1 fruit fly cellular context compared by ENCODE assay signal in genomic region chr3R:25661531-25662193, dm6.
TF ChIP-seq lines count a peak whose summit lies in the region.

TSS of gene RASSF8 (plus strand) at chr3R:25661795.

TF ChIP-seq in whole organism, embryonic, 481 proteins besides CTCF, POLR2A, EP300 and RAD21 (continued from another document and continues in another):
- no peak for TF ChIP-seq CG30020 (tag; optimal IDR thresholded peaks at IDR 0.05; lab: Kevin White, UChicago)
- peak; percentile 14 for TF ChIP-seq bcd (GFP tag; optimal IDR thresholded peaks at IDR 0.05; lab: Kevin White, UChicago)
- TF ChIP-seq sisA (GFP tag; IDR thresholded peaks at IDR 0.05; lab: Robert Waterston, UW): no peak
- TF ChIP-seq CG14441 (GFP tag; IDR thresholded peaks at IDR 0.05; lab: Robert Waterston, UW): 0 out of 2 replicates have a peak, but pooled peaks have one; percentile 47
- TF ChIP-seq CG2120 (GFP tag; optimal IDR thresholded peaks at IDR 0.05; lab: Kevin White, UChicago): peak; percentile 67
- TF ChIP-seq maf-S (GFP tag; optimal IDR thresholded peaks at IDR 0.05; lab: Kevin White, UChicago): no peak
- no peak for TF ChIP-seq tgo (GFP tag; IDR thresholded peaks at IDR 0.05; lab: Robert Waterston, UW)
- no peak for TF ChIP-seq ewg (GFP tag; optimal IDR thresholded peaks at IDR 0.05; lab: Kevin White, UChicago)
- no peak for TF ChIP-seq CG18599 (GFP tag; optimal IDR thresholded peaks at IDR 0.05; lab: Kevin White, UChicago)
- TF ChIP-seq croc (GFP tag; conservative IDR thresholded peaks at IDR 0.05; lab: Robert Waterston, UW): no peak
- TF ChIP-seq NK7.1 (GFP tag; optimal IDR thresholded peaks at IDR 0.05; lab: Kevin White, UChicago): no peak
- no peak for TF ChIP-seq CG7987 (GFP tag; optimal IDR thresholded peaks at IDR 0.05; lab: Kevin White, UChicago)
- TF ChIP-seq CG6854 (GFP tag; optimal IDR thresholded peaks at IDR 0.05; lab: Kevin White, UChicago): no peak
- no peak for TF ChIP-seq Dip2 (GFP tag; IDR thresholded peaks at IDR 0.05; lab: Robert Waterston, UW)
- peak; percentile 9 for TF ChIP-seq CG18262 (tag; optimal IDR thresholded peaks at IDR 0.05; lab: Kevin White, UChicago)
- peak; percentile 4 for TF ChIP-seq stwl (tag; optimal IDR thresholded peaks at IDR 0.05; lab: Kevin White, UChicago)
- TF ChIP-seq sima (GFP tag; optimal IDR thresholded peaks at IDR 0.05; lab: Kevin White, UChicago): no peak
- peak; percentile 48; the same call in 1 of the 2 replicates for TF ChIP-seq hbn (GFP tag; IDR thresholded peaks at IDR 0.05; lab: Robert Waterston, UW; ENCODE audit: partially characterized antibody)
- 0 out of 3 replicates have a peak, but pooled peaks have one; percentile 14 for TF ChIP-seq mld (GFP tag; IDR thresholded peaks at IDR 0.05; lab: Robert Waterston, UW; ENCODE audit: partially characterized antibody)
- TF ChIP-seq ATbp (GFP tag; optimal IDR thresholded peaks at IDR 0.05; lab: Kevin White, UChicago): no peak
- TF ChIP-seq jing (GFP tag; optimal IDR thresholded peaks at IDR 0.05; lab: Kevin White, UChicago): no peak
- peak; percentile 66 for TF ChIP-seq Aef1 (GFP tag; IDR thresholded peaks at IDR 0.05; lab: Robert Waterston, UW)
- TF ChIP-seq bigmax (GFP tag; optimal IDR thresholded peaks at IDR 0.05; lab: Kevin White, UChicago): no peak
- TF ChIP-seq her (GFP tag; optimal IDR thresholded peaks at IDR 0.05; lab: Kevin White, UChicago): peak; percentile 32
- no peak for TF ChIP-seq CG11247 (GFP tag; IDR thresholded peaks at IDR 0.05; lab: Robert Waterston, UW)
- no peak for TF ChIP-seq CG13775 (GFP tag; optimal IDR thresholded peaks at IDR 0.05; lab: Kevin White, UChicago)
- TF ChIP-seq MESR4 (GFP tag; optimal IDR thresholded peaks at IDR 0.05; lab: Kevin White, UChicago): peak; percentile 88
- no peak; the same call in 1 of the 2 replicates for TF ChIP-seq vvl (GFP tag; IDR thresholded peaks at IDR 0.05; lab: Robert Waterston, UW)
- TF ChIP-seq Hr39 (optimal IDR thresholded peaks at IDR 0.05; lab: Kevin White, UChicago): no peak
- TF ChIP-seq ttk (GFP tag; IDR thresholded peaks at IDR 0.05; lab: Robert Waterston, UW): no peak
- no peak for TF ChIP-seq hkb (optimal IDR thresholded peaks at IDR 0.05; lab: Kevin White, UChicago)
- TF ChIP-seq hkb (GFP tag; IDR thresholded peaks at IDR 0.05; lab: Robert Waterston, UW): no peak
- TF ChIP-seq CG16779 (GFP tag; IDR thresholded peaks at IDR 0.05; lab: Robert Waterston, UW): no peak
- TF ChIP-seq CG12659 (GFP tag; optimal IDR thresholded peaks at IDR 0.05; lab: Kevin White, UChicago): peak; percentile 36
- TF ChIP-seq CG13424 (tag; optimal IDR thresholded peaks at IDR 0.05; lab: Kevin White, UChicago): peak; percentile 20
- TF ChIP-seq Dp (GFP tag; optimal IDR thresholded peaks at IDR 0.05; lab: Kevin White, UChicago): peak; percentile 29
- TF ChIP-seq CG13296 (GFP tag; optimal IDR thresholded peaks at IDR 0.05; lab: Kevin White, UChicago): peak; percentile 4
- TF ChIP-seq sug (tag; optimal IDR thresholded peaks at IDR 0.05; lab: Kevin White, UChicago): peak; percentile 38
- TF ChIP-seq CG17829 (tag; optimal IDR thresholded peaks at IDR 0.05; lab: Kevin White, UChicago): no peak
- TF ChIP-seq ERR (GFP tag; optimal IDR thresholded peaks at IDR 0.05; lab: Kevin White, UChicago): no peak
- TF ChIP-seq fd3F (GFP tag; optimal IDR thresholded peaks at IDR 0.05; lab: Kevin White, UChicago): no peak
- TF ChIP-seq da (GFP tag; optimal IDR thresholded peaks at IDR 0.05; lab: Kevin White, UChicago): no peak
- peak; percentile 2 for TF ChIP-seq CG4854 (GFP tag; optimal IDR thresholded peaks at IDR 0.05; lab: Kevin White, UChicago)
- TF ChIP-seq sens (GFP tag; lab: Kevin White, UChicago): peak; percentile 88
- peak; percentile 9 for TF ChIP-seq Sox102F (GFP tag; optimal IDR thresholded peaks at IDR 0.05; lab: Kevin White, UChicago)
- TF ChIP-seq CG17912 (GFP tag; optimal IDR thresholded peaks at IDR 0.05; lab: Kevin White, UChicago): no peak
- no peak for TF ChIP-seq Hr51 (GFP tag; optimal IDR thresholded peaks at IDR 0.05; lab: Kevin White, UChicago)
- TF ChIP-seq CG13123 (GFP tag; optimal IDR thresholded peaks at IDR 0.05; lab: Kevin White, UChicago): no peak
- TF ChIP-seq Atf3 (GFP tag; optimal IDR thresholded peaks at IDR 0.05; lab: Kevin White, UChicago): no peak
- TF ChIP-seq CG8924 (tag; optimal IDR thresholded peaks at IDR 0.05; lab: Kevin White, UChicago): no peak
- peak; percentile 9 for TF ChIP-seq Side (GFP tag; optimal IDR thresholded peaks at IDR 0.05; lab: Kevin White, UChicago)
- no peak for TF ChIP-seq MTF-1 (GFP tag; optimal IDR thresholded peaks at IDR 0.05; lab: Kevin White, UChicago; ENCODE audit: borderline replicate concordance)
- no peak for TF ChIP-seq CG2129 (GFP tag; IDR thresholded peaks at IDR 0.05; lab: Robert Waterston, UW; ENCODE audit: partially characterized antibody)
- no peak for TF ChIP-seq ara (GFP tag; IDR thresholded peaks at IDR 0.05; lab: Robert Waterston, UW)
- TF ChIP-seq CG15269 (tag; optimal IDR thresholded peaks at IDR 0.05; lab: Kevin White, UChicago): no peak
- TF ChIP-seq CG2875 (GFP tag; optimal IDR thresholded peaks at IDR 0.05; lab: Kevin White, UChicago): no peak
- no peak for TF ChIP-seq CG10462 (GFP tag; optimal IDR thresholded peaks at IDR 0.05; lab: Kevin White, UChicago)
- no peak for TF ChIP-seq Mes4 (GFP tag; optimal IDR thresholded peaks at IDR 0.05; lab: Kevin White, UChicago)
- TF ChIP-seq dmrt99B (tag; optimal IDR thresholded peaks at IDR 0.05; lab: Kevin White, UChicago): no peak
- TF ChIP-seq CG2712 (tag; optimal IDR thresholded peaks at IDR 0.05; lab: Kevin White, UChicago): peak; percentile 7
- peak; percentile 31 for TF ChIP-seq Ets97D (GFP tag; optimal IDR thresholded peaks at IDR 0.05; lab: Kevin White, UChicago)
- no peak for TF ChIP-seq br (optimal IDR thresholded peaks at IDR 0.05; lab: Kevin White, UChicago)
- TF ChIP-seq lov (optimal IDR thresholded peaks at IDR 0.05; lab: Kevin White, UChicago): no peak
- no peak for TF ChIP-seq lov (GFP tag; IDR thresholded peaks at IDR 0.05; lab: Robert Waterston, UW)
- no peak for TF ChIP-seq CG31365 (tag; optimal IDR thresholded peaks at IDR 0.05; lab: Kevin White, UChicago)
- TF ChIP-seq CG4820 (GFP tag; optimal IDR thresholded peaks at IDR 0.05; lab: Kevin White, UChicago): peak; percentile 17
- 0 out of 3 replicates have a peak, but pooled peaks have one; percentile 7 for TF ChIP-seq ci (GFP tag; IDR thresholded peaks at IDR 0.05; lab: Robert Waterston, UW)
- no peak for TF ChIP-seq D19A (tag; optimal IDR thresholded peaks at IDR 0.05; lab: Kevin White, UChicago)
- no peak for TF ChIP-seq twi (tag; optimal IDR thresholded peaks at IDR 0.05; lab: Kevin White, UChicago)
- TF ChIP-seq Doc3 (GFP tag; IDR thresholded peaks at IDR 0.05; lab: Robert Waterston, UW; ENCODE audit: partially characterized antibody): peak; percentile 52; the same call in 1 of the 3 replicates
- TF ChIP-seq CG2116 (GFP tag; optimal IDR thresholded peaks at IDR 0.05; lab: Kevin White, UChicago): peak; percentile 34
- TF ChIP-seq CHES-1-like (GFP tag; optimal IDR thresholded peaks at IDR 0.05; lab: Kevin White, UChicago): peak; percentile 21
- TF ChIP-seq CG7839 (tag; optimal IDR thresholded peaks at IDR 0.05; lab: Kevin White, UChicago): no peak
- peak; percentile 44; the same call in 1 of the 3 replicates for TF ChIP-seq CG7963 (GFP tag; IDR thresholded peaks at IDR 0.05; lab: Robert Waterston, UW; ENCODE audit: partially characterized antibody)
- TF ChIP-seq Sry-β (GFP tag; optimal IDR thresholded peaks at IDR 0.05; lab: Kevin White, UChicago): no peak
- no peak for TF ChIP-seq CG1832 (GFP tag; optimal IDR thresholded peaks at IDR 0.05; lab: Kevin White, UChicago)
- TF ChIP-seq pho (GFP tag; optimal IDR thresholded peaks at IDR 0.05; lab: Kevin White, UChicago): peak; percentile 32
- TF ChIP-seq CG15696 (tag; optimal IDR thresholded peaks at IDR 0.05; lab: Kevin White, UChicago): no peak
- no peak for TF ChIP-seq CG16863 (GFP tag; optimal IDR thresholded peaks at IDR 0.05; lab: Kevin White, UChicago)
- peak in 1 of 2 experiments; percentile 46 for TF ChIP-seq Pdp1 (GFP tag; optimal IDR thresholded peaks at IDR 0.05; lab: Kevin White, UChicago)
- no peak for TF ChIP-seq CG8388 (GFP tag; optimal IDR thresholded peaks at IDR 0.05; lab: Kevin White, UChicago)
- TF ChIP-seq grau (tag; optimal IDR thresholded peaks at IDR 0.05; lab: Kevin White, UChicago): no peak
- TF ChIP-seq CG3407 (GFP tag; optimal IDR thresholded peaks at IDR 0.05; lab: Kevin White, UChicago): no peak
- no peak for TF ChIP-seq CG33213 (GFP tag; optimal IDR thresholded peaks at IDR 0.05; lab: Kevin White, UChicago)
- no peak for TF ChIP-seq tll (GFP tag; optimal IDR thresholded peaks at IDR 0.05; lab: Kevin White, UChicago)
- peak; percentile 21 for TF ChIP-seq CG4424 (GFP tag; optimal IDR thresholded peaks at IDR 0.05; lab: Kevin White, UChicago)
- no peak for TF ChIP-seq pum (GFP tag; optimal IDR thresholded peaks at IDR 0.05; lab: Kevin White, UChicago)
- TF ChIP-seq hb (GFP tag; IDR thresholded peaks at IDR 0.05; lab: Robert Waterston, UW; ENCODE audit: partially characterized antibody): peak; percentile 65; the same call in 2 of the 3 replicates
- no peak for TF ChIP-seq CG11085 (GFP tag; IDR thresholded peaks at IDR 0.05; lab: Robert Waterston, UW)
- TF ChIP-seq CG3838 (GFP tag; optimal IDR thresholded peaks at IDR 0.05; lab: Kevin White, UChicago): no peak
- no peak for TF ChIP-seq Vsx1 (GFP tag; optimal IDR thresholded peaks at IDR 0.05; lab: Kevin White, UChicago)
- no peak for TF ChIP-seq Lhr (GFP tag; optimal IDR thresholded peaks at IDR 0.05; lab: Kevin White, UChicago)
- TF ChIP-seq CG10147 (GFP tag; optimal IDR thresholded peaks at IDR 0.05; lab: Kevin White, UChicago): no peak
- TF ChIP-seq E2f2 (GFP tag; IDR thresholded peaks at IDR 0.05; lab: Robert Waterston, UW): no peak; the same call in none of the 2 replicates
- TF ChIP-seq Xrp1 (GFP tag; IDR thresholded peaks at IDR 0.05; lab: Robert Waterston, UW): no peak; the same call in 1 of the 2 replicates
- TF ChIP-seq emc (GFP tag; optimal IDR thresholded peaks at IDR 0.05; lab: Kevin White, UChicago): no peak
- no peak for TF ChIP-seq Neu2 (GFP tag; optimal IDR thresholded peaks at IDR 0.05; lab: Kevin White, UChicago; ENCODE audit: borderline replicate concordance)
- no peak for TF ChIP-seq pnt (GFP tag; optimal IDR thresholded peaks at IDR 0.05; lab: Kevin White, UChicago)
- no peak for TF ChIP-seq CG10959 (GFP tag; IDR thresholded peaks at IDR 0.05; lab: Robert Waterston, UW)
- TF ChIP-seq NfI (GFP tag; optimal IDR thresholded peaks at IDR 0.05; lab: Kevin White, UChicago): no peak
- peak; percentile 74 for TF ChIP-seq NFAT (GFP tag; IDR thresholded peaks at IDR 0.05; lab: Robert Waterston, UW)
- no peak for TF ChIP-seq mirr (GFP tag; optimal IDR thresholded peaks at IDR 0.05; lab: Kevin White, UChicago)
- no peak for TF ChIP-seq bowl (GFP tag; IDR thresholded peaks at IDR 0.05; lab: Robert Waterston, UW)
- TF ChIP-seq repo (GFP tag; optimal IDR thresholded peaks at IDR 0.05; lab: Kevin White, UChicago): no peak
- TF ChIP-seq ap (GFP tag; IDR thresholded peaks at IDR 0.05; lab: Robert Waterston, UW): no peak
- TF ChIP-seq Ptx1 (GFP tag; IDR thresholded peaks at IDR 0.05; lab: Robert Waterston, UW): no peak
- TF ChIP-seq CG42726 (GFP tag; IDR thresholded peaks at IDR 0.05; lab: Robert Waterston, UW; ENCODE audit: partially characterized antibody): peak; percentile 65
- TF ChIP-seq CG6175 (GFP tag; IDR thresholded peaks at IDR 0.05; lab: Robert Waterston, UW): no peak
- TF ChIP-seq CG10267 (tag; optimal IDR thresholded peaks at IDR 0.05; lab: Kevin White, UChicago): no peak
- TF ChIP-seq CG34224 (GFP tag; IDR thresholded peaks at IDR 0.05; lab: Robert Waterston, UW; ENCODE audit: partially characterized antibody): peak; percentile 45; the same call in 2 of the 3 replicates
- TF ChIP-seq tio (GFP tag; optimal IDR thresholded peaks at IDR 0.05; lab: Kevin White, UChicago): no peak
- 0 out of 2 replicates have a peak, but pooled peaks have one; percentile 12 for TF ChIP-seq aop (GFP tag; IDR thresholded peaks at IDR 0.05; lab: Robert Waterston, UW)
- TF ChIP-seq CG12071 (GFP tag; optimal IDR thresholded peaks at IDR 0.05; lab: Kevin White, UChicago): no peak
- no peak for TF ChIP-seq Hand (GFP tag; optimal IDR thresholded peaks at IDR 0.05; lab: Kevin White, UChicago)
- no peak for TF ChIP-seq CG14667 (GFP tag; IDR thresholded peaks at IDR 0.05; lab: Robert Waterston, UW)
- no peak for TF ChIP-seq CG4328 (GFP tag; optimal IDR thresholded peaks at IDR 0.05; lab: Kevin White, UChicago)
- peak; percentile 38 for TF ChIP-seq chn (GFP tag; optimal IDR thresholded peaks at IDR 0.05; lab: Kevin White, UChicago)
- no peak for TF ChIP-seq HHEX (GFP tag; optimal IDR thresholded peaks at IDR 0.05; lab: Kevin White, UChicago)
- no peak for TF ChIP-seq CG4707 (GFP tag; optimal IDR thresholded peaks at IDR 0.05; lab: Kevin White, UChicago)
- no peak for TF ChIP-seq Kr (GFP tag; optimal IDR thresholded peaks at IDR 0.05; lab: Kevin White, UChicago)
- TF ChIP-seq Blimp-1 (GFP tag; optimal IDR thresholded peaks at IDR 0.05; lab: Kevin White, UChicago): peak; percentile 86
- TF ChIP-seq CG15514 (GFP tag; optimal IDR thresholded peaks at IDR 0.05; lab: Kevin White, UChicago): peak; percentile 95
- no peak for TF ChIP-seq CG32767 (GFP tag; IDR thresholded peaks at IDR 0.05; lab: Robert Waterston, UW)
- TF ChIP-seq Bteb2 (GFP tag; optimal IDR thresholded peaks at IDR 0.05; lab: Kevin White, UChicago): no peak
- no peak for TF ChIP-seq Jarid2 (GFP tag; optimal IDR thresholded peaks at IDR 0.05; lab: Kevin White, UChicago)
- peak; percentile 79 for TF ChIP-seq CG9932 (GFP tag; IDR thresholded peaks at IDR 0.05; lab: Robert Waterston, UW)
- TF ChIP-seq CG32532 (GFP tag; IDR thresholded peaks at IDR 0.05; lab: Robert Waterston, UW): peak; percentile 46
- no peak for TF ChIP-seq eyg (GFP tag; optimal IDR thresholded peaks at IDR 0.05; lab: Kevin White, UChicago)
- no peak for TF ChIP-seq sens-2 (GFP tag; IDR thresholded peaks at IDR 0.05; lab: Robert Waterston, UW)
- TF ChIP-seq cg (GFP tag; optimal IDR thresholded peaks at IDR 0.05; lab: Kevin White, UChicago): peak; percentile 94
- no peak for TF ChIP-seq TFAM (GFP tag; optimal IDR thresholded peaks at IDR 0.05; lab: Kevin White, UChicago)
- no peak for TF ChIP-seq CG10321 (GFP tag; IDR thresholded peaks at IDR 0.05; lab: Robert Waterston, UW)
- peak; percentile 18 for TF ChIP-seq B-H2 (GFP tag; optimal IDR thresholded peaks at IDR 0.05; lab: Kevin White, UChicago)
- no peak for TF ChIP-seq unpg (GFP tag; optimal IDR thresholded peaks at IDR 0.05; lab: Kevin White, UChicago)
- TF ChIP-seq Deaf1 (tag; optimal IDR thresholded peaks at IDR 0.05; lab: Kevin White, UChicago): no peak
